Worm (Caenorhabditis elegans) whole organism, young adult: Measurements from ENCODE around the gene unc-24.
A peak's percentile ranks its signal among the peaks of the same experiment; 100 is the strongest.

Source experiments
- B0261.1 ChIP-seq: sonication (generic microtip); optimal IDR thresholded peaks from 2 replicates; lab custom pipeline; 2016; ENCODE audit warnings: mild to moderate bottlenecking, missing genetic modification characterization, moderate library complexity, missing compliant biosample characterization
- C06A6.2 ChIP-seq: fragments of 200-800 bp; sonication (Bioruptor generic); conservative IDR thresholded peaks from 2 replicates; pipeline ENCODE4 v1.3.6; 2022; ENCODE audit warnings: missing genetic modification characterization, missing compliant biosample characterization
- F10E7.11 ChIP-seq: sonication (generic microtip); optimal IDR thresholded peaks from 2 replicates; lab custom pipeline; 2017; ENCODE audit warnings: mild to moderate bottlenecking, missing genetic modification characterization, moderate library complexity, missing compliant biosample characterization
- F22D6.2 ChIP-seq: sonication (generic microtip); optimal IDR thresholded peaks from 2 replicates; lab custom pipeline; 2016; ENCODE audit warnings: mild to moderate bottlenecking, missing genetic modification characterization, missing compliant biosample characterization
- F39B2.1 ChIP-seq: fragments of 200-800 bp; sonication (Bioruptor generic); IDR thresholded peaks from 2 replicates; pipeline ENCODE4 v1.3.6; 2022; ENCODE audit warnings: missing genetic modification reagents, missing genetic modification characterization, missing compliant biosample characterization
- F55B11.4 ChIP-seq: sonication (generic microtip); optimal IDR thresholded peaks from 2 replicates; lab custom pipeline; 2016; ENCODE audit warnings: missing compliant biosample characterization, missing genetic modification characterization, borderline replicate concordance; ENCODE audit not compliant: insufficient read depth
- F57C9.4 ChIP-seq: sonication (generic microtip); optimal IDR thresholded peaks from 2 replicates; lab custom pipeline; 2017; ENCODE audit warnings: mild to moderate bottlenecking, missing genetic modification characterization, missing compliant biosample characterization
- T26A5.8 ChIP-seq: sonication (generic microtip); optimal IDR thresholded peaks from 2 replicates; lab custom pipeline; 2016; ENCODE audit warnings: missing genetic modification characterization, missing compliant biosample characterization
- Y53G8AR.9 ChIP-seq: fragments of 200-800 bp; sonication (Bioruptor generic); conservative IDR thresholded peaks from 2 replicates; pipeline ENCODE4 v1.3.6; 2022; ENCODE audit warnings: missing genetic modification reagents, missing genetic modification characterization, missing compliant biosample characterization
- Y79H2A.3 ChIP-seq: fragments of 200-800 bp; sonication (Bioruptor generic); conservative IDR thresholded peaks from 2 replicates; pipeline ENCODE4 v1.3.6; 2022; ENCODE audit warnings: missing genetic modification reagents, missing genetic modification characterization, missing compliant biosample characterization
- atf-7 ChIP-seq: sonication (generic microtip); optimal IDR thresholded peaks from 2 replicates; lab custom pipeline; 2017; ENCODE audit warnings: mild to moderate bottlenecking, missing genetic modification characterization, missing compliant biosample characterization
- athp-1 ChIP-seq: sonication (generic microtip); optimal IDR thresholded peaks from 2 replicates; lab custom pipeline; 2017; ENCODE audit warnings: mild to moderate bottlenecking, missing genetic modification characterization, missing compliant biosample characterization
- attf-3 ChIP-seq: fragments of 200-800 bp; sonication (Bioruptor generic); conservative IDR thresholded peaks from 2 replicates; pipeline ENCODE4 v1.3.6; 2022; ENCODE audit warnings: missing genetic modification reagents, missing genetic modification characterization, missing compliant biosample characterization
- attf-5 ChIP-seq: fragments of 200-800 bp; sonication (Bioruptor generic); optimal IDR thresholded peaks from 2 replicates; lab custom pipeline; 2018; ENCODE audit warnings: mild to moderate bottlenecking, missing genetic modification characterization, missing compliant biosample characterization
- cebp-2 ChIP-seq: fragments of 200-800 bp; sonication (Bioruptor generic); IDR thresholded peaks from 2 replicates; pipeline ENCODE4 v1.3.6; 2022; ENCODE audit warnings: missing genetic modification characterization, missing compliant biosample characterization
- ceh-100 ChIP-seq: fragments of 200-800 bp; sonication (Bioruptor generic); IDR thresholded peaks from 2 replicates; pipeline ENCODE4 v1.3.6; 2022; ENCODE audit warnings: missing genetic modification reagents, missing genetic modification characterization, missing compliant biosample characterization
- ceh-58 ChIP-seq: fragments of 200-800 bp; sonication (Bioruptor generic); IDR thresholded peaks from 2 replicates; pipeline ENCODE4 v1.3.6; 2022; ENCODE audit warnings: missing genetic modification characterization, missing compliant biosample characterization
- ceh-91 ChIP-seq: fragments of 200-800 bp; sonication (Bioruptor generic); IDR thresholded peaks from 2 replicates; pipeline ENCODE4 v1.3.6; 2022; ENCODE audit warnings: missing genetic modification reagents, missing genetic modification characterization, missing compliant biosample characterization
- chd-7 ChIP-seq: sonication (generic microtip); optimal IDR thresholded peaks from 2 replicates; lab custom pipeline; 2016; ENCODE audit warnings: mild to moderate bottlenecking, missing genetic modification characterization, moderate library complexity, missing compliant biosample characterization
- dpl-1 ChIP-seq: fragments of 150-350 bp; optimal IDR thresholded peaks from 2 replicates; lab custom pipeline; 2014; ENCODE audit warnings: missing biosample characterization, missing genetic modification reagents, missing genetic modification characterization
- efl-1 ChIP-seq: fragments of 150-350 bp; optimal IDR thresholded peaks from 2 replicates; lab custom pipeline; 2014; ENCODE audit warnings: missing biosample characterization, missing genetic modification reagents, missing genetic modification characterization
- egl-44 ChIP-seq: fragments of 200-800 bp; sonication (Bioruptor generic); IDR thresholded peaks from 2 replicates; pipeline ENCODE4 v1.3.6; 2022; ENCODE audit warnings: missing genetic modification reagents, missing genetic modification characterization, missing compliant biosample characterization
- egrh-3 ChIP-seq: fragments of 200-800 bp; sonication (Bioruptor generic); IDR thresholded peaks from 2 replicates; pipeline ENCODE4 v1.3.6; 2022; ENCODE audit warnings: missing genetic modification reagents, missing genetic modification characterization, missing compliant biosample characterization
- ets-4 ChIP-seq: fragments of 200-800 bp; sonication (Bioruptor generic); optimal IDR thresholded peaks from 2 replicates; lab custom pipeline; 2018; ENCODE audit warnings: mild to moderate bottlenecking, missing genetic modification characterization, missing compliant biosample characterization
- him-1 ChIP-seq: sonication (generic microtip); optimal IDR thresholded peaks from 2 replicates; lab custom pipeline; 2016; ENCODE audit warnings: missing genotype, missing genetic modification reagents, missing genetic modification characterization, missing compliant biosample characterization
- hlh-26 ChIP-seq: fragments of 200-800 bp; sonication (Bioruptor generic); conservative IDR thresholded peaks from 2 replicates; pipeline ENCODE4 v1.3.6; 2022; ENCODE audit warnings: missing genetic modification reagents, missing genetic modification characterization, missing compliant biosample characterization
- hmg-20 ChIP-seq: fragments of 200-800 bp; sonication (Bioruptor generic); IDR thresholded peaks from 2 replicates; pipeline ENCODE4 v1.3.6; 2022; ENCODE audit warnings: missing genetic modification reagents, missing genetic modification characterization, missing compliant biosample characterization
- hsf-1 ChIP-seq: fragments of 200-800 bp; sonication (Bioruptor generic); IDR thresholded peaks from 2 replicates; pipeline ENCODE4 v1.3.6; 2022; ENCODE audit warnings: missing genetic modification reagents, missing genetic modification characterization, missing compliant biosample characterization
- lag-1 ChIP-seq: fragments of 200-800 bp; sonication (Bioruptor generic); IDR thresholded peaks from 2 replicates; pipeline ENCODE4 v1.3.6; 2022; ENCODE audit warnings: missing genetic modification reagents, missing genetic modification characterization, missing compliant biosample characterization
- lin-26 ChIP-seq: fragments of 200-800 bp; sonication (Bioruptor generic); IDR thresholded peaks from 2 replicates; pipeline ENCODE4 v1.3.6; 2022; ENCODE audit warnings: missing genetic modification reagents, missing genetic modification characterization, missing compliant biosample characterization
- lin-35 ChIP-seq, 3 experiments: fragments of 150-350 bp in 2 of 3; sonication (generic microtip) in 1 of 3; optimal IDR thresholded peaks; 2 replicates each; lab custom pipeline; 2014 to 2018; ENCODE audit warnings: missing biosample characterization in 3 of 3, missing genetic modification characterization in 3 of 3, missing genetic modification reagents in 3 of 3
- lin-40 ChIP-seq: sonication (generic microtip); optimal IDR thresholded peaks from 2 replicates; lab custom pipeline; 2016; ENCODE audit warnings: missing genetic modification characterization, mild to moderate bottlenecking, missing compliant biosample characterization, missing genotype, missing genetic modification reagents
- lsy-27 ChIP-seq: sonication (generic microtip); optimal IDR thresholded peaks from 2 replicates; lab custom pipeline; 2017; ENCODE audit warnings: missing genetic modification characterization, mild to moderate bottlenecking, missing compliant biosample characterization, antibody characterized with exemption, missing genotype, borderline replicate concordance; ENCODE audit not compliant: insufficient read depth
- madf-10 ChIP-seq: sonication (generic microtip); optimal IDR thresholded peaks from 2 replicates; lab custom pipeline; 2016; ENCODE audit warnings: mild to moderate bottlenecking, missing genetic modification characterization, missing compliant biosample characterization
- madf-3 ChIP-seq: fragments of 200-800 bp; sonication (Bioruptor generic); IDR thresholded peaks from 2 replicates; pipeline ENCODE4 v1.3.6; 2022; ENCODE audit warnings: missing genetic modification reagents, missing genetic modification characterization, missing compliant biosample characterization
- madf-6 ChIP-seq: fragments of 200-800 bp; sonication (Bioruptor generic); IDR thresholded peaks from 2 replicates; pipeline ENCODE4 v1.3.6; 2022; ENCODE audit warnings: missing genetic modification reagents, missing genetic modification characterization, missing compliant biosample characterization
- madf-8 ChIP-seq: fragments of 200-800 bp; sonication (Bioruptor generic); conservative IDR thresholded peaks from 2 replicates; pipeline ENCODE4 v1.3.6; 2022; ENCODE audit warnings: missing genetic modification reagents, missing genetic modification characterization, missing compliant biosample characterization
- mel-28 ChIP-seq: sonication (generic microtip); optimal IDR thresholded peaks from 2 replicates; lab custom pipeline; 2016; ENCODE audit warnings: borderline replicate concordance, mild to moderate bottlenecking, missing genetic modification characterization, missing compliant biosample characterization
- nfyb-1 ChIP-seq: fragments of 200-800 bp; sonication (Bioruptor generic); IDR thresholded peaks from 2 replicates; pipeline ENCODE4 v1.3.6; 2022; ENCODE audit warnings: missing genetic modification reagents, missing genetic modification characterization, missing compliant biosample characterization
- nhr-179 ChIP-seq: sonication (generic microtip); optimal IDR thresholded peaks from 2 replicates; lab custom pipeline; 2016; ENCODE audit warnings: mild to moderate bottlenecking, missing genetic modification characterization, missing compliant biosample characterization
- pbrm-1 ChIP-seq: fragments of 200-800 bp; sonication (Bioruptor generic); IDR thresholded peaks from 2 replicates; pipeline ENCODE4 v1.3.6; 2022; ENCODE audit warnings: missing genetic modification reagents, missing genetic modification characterization, missing compliant biosample characterization
- repo-1 ChIP-seq: sonication (generic microtip); optimal IDR thresholded peaks from 2 replicates; lab custom pipeline; 2017; ENCODE audit warnings: mild to moderate bottlenecking, missing genetic modification characterization, missing compliant biosample characterization
- snpc-1.3 ChIP-seq: sonication (generic microtip); optimal IDR thresholded peaks from 2 replicates; lab custom pipeline; 2017; ENCODE audit warnings: missing genetic modification characterization, mild to moderate bottlenecking, missing compliant biosample characterization, antibody characterized with exemption, moderate library complexity, missing genotype, missing genetic modification reagents; ENCODE audit not compliant: insufficient read depth
- snpc-3.4 ChIP-seq: sonication (generic microtip); optimal IDR thresholded peaks from 2 replicates; lab custom pipeline; 2017; ENCODE audit warnings: missing genetic modification characterization, mild to moderate bottlenecking, missing compliant biosample characterization, antibody characterized with exemption, moderate library complexity, missing genotype, missing genetic modification reagents
- somi-1 ChIP-seq: fragments of 200-800 bp; sonication (Bioruptor generic); optimal IDR thresholded peaks from 2 replicates; lab custom pipeline; 2018; ENCODE audit warnings: mild to moderate bottlenecking, missing genetic modification characterization, missing compliant biosample characterization
- tlf-1 ChIP-seq: fragments of 200-800 bp; sonication (Bioruptor generic); optimal IDR thresholded peaks from 2 replicates; lab custom pipeline; 2018; ENCODE audit warnings: mild to moderate bottlenecking, missing genetic modification characterization, missing compliant biosample characterization
- zim-3 ChIP-seq: sonication (generic microtip); optimal IDR thresholded peaks from 2 replicates; lab custom pipeline; 2017; ENCODE audit warnings: mild to moderate bottlenecking, missing genetic modification characterization, moderate library complexity, missing compliant biosample characterization
- ztf-26 ChIP-seq: sonication (generic microtip); optimal IDR thresholded peaks from 2 replicates; lab custom pipeline; 2017; ENCODE audit warnings: missing genetic modification characterization, missing compliant biosample characterization
- ztf-3 ChIP-seq: fragments of 200-800 bp; sonication (Bioruptor generic); optimal IDR thresholded peaks from 2 replicates; lab custom pipeline; 2018; ENCODE audit warnings: mild to moderate bottlenecking, missing genetic modification characterization, missing compliant biosample characterization

Gene unc-24

DNA sequence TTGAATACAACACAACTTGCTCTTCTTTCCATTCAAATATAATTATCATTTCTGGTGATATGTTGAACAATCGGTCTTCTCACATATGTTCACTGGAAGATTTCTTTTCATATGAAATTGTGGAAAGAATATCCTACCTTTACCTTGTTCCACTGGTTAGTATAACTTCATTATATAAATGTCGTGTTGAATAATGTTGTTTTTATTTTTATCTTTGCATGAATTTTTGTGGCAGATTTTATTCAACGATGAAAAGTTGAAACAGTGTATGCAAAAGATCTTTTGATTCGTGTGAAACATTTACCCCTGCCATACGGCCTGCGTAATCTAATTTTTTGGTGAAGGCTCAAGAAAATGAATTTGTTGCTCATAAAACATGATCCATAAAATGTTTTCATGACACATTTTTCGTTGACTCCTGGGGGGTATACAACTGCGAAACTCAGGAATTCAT is 17.8 kb upstream of the unc-24 start:
- TF ChIP-seq ceh-91 (GFP tag; lab: Robert Waterston, UW): no peak
- TF ChIP-seq ceh-100 (GFP tag; lab: Robert Waterston, UW): peak; percentile 59; the same call in 1 of the 2 replicates
- no peak for TF ChIP-seq somi-1 (GFP tag; lab: Kevin White, UChicago)
- TF ChIP-seq athp-1 (tag; lab: Kevin White, UChicago): peak; percentile 65
- TF ChIP-seq ztf-26 (tag; lab: Kevin White, UChicago): no peak
- TF ChIP-seq egl-44 (GFP tag; lab: Robert Waterston, UW): 0 out of 2 replicates have a peak, but pooled peaks have one; percentile 28
- no peak for TF ChIP-seq F55B11.4 (tag; lab: Kevin White, UChicago)
- TF ChIP-seq B0261.1 (tag; lab: Kevin White, UChicago): no peak
- peak; percentile 68 for TF ChIP-seq lin-26 (GFP tag; lab: Robert Waterston, UW)
- peak; percentile 52 for TF ChIP-seq him-1 (tag; lab: Kevin White, UChicago)
- TF ChIP-seq hlh-26: no peak
- TF ChIP-seq lsy-27 (tag; lab: Kevin White, UChicago): no peak
- TF ChIP-seq T26A5.8 (tag; lab: Kevin White, UChicago): peak; percentile 72
- TF ChIP-seq dpl-1: no peak
- TF ChIP-seq cebp-2: no peak
- TF ChIP-seq snpc-3.4 (tag; lab: Kevin White, UChicago): peak; percentile 67
- TF ChIP-seq lag-1: no peak
- TF ChIP-seq efl-1 (GFP tag; lab: Kevin White, UChicago): no peak
- no peak for TF ChIP-seq madf-10
- TF ChIP-seq repo-1 (tag; lab: Kevin White, UChicago): peak; percentile 68
- TF ChIP-seq hsf-1 (GFP tag; lab: Robert Waterston, UW): peak; percentile 80
- TF ChIP-seq atf-7: peak; percentile 22
- no peak for TF ChIP-seq ztf-3 (GFP tag; lab: Kevin White, UChicago)
- no peak for TF ChIP-seq lin-40 (tag; lab: Kevin White, UChicago)
- TF ChIP-seq hmg-20 (GFP tag; lab: Robert Waterston, UW): no peak
- no peak for TF ChIP-seq F22D6.2 (tag; lab: Kevin White, UChicago)
- 0 out of 2 replicates have a peak, but pooled peaks have one; percentile 29 for TF ChIP-seq madf-3
- TF ChIP-seq C06A6.2 (GFP tag; lab: Robert Waterston, UW): no peak
- no peak for TF ChIP-seq madf-8 (GFP tag; lab: Robert Waterston, UW)
- no peak for TF ChIP-seq mel-28 (tag; lab: Kevin White, UChicago)
- TF ChIP-seq zim-3 (tag; lab: Kevin White, UChicago): no peak
- no peak for TF ChIP-seq snpc-1.3
- TF ChIP-seq ets-4: no peak
- peak; percentile 88 for TF ChIP-seq chd-7 (tag; lab: Kevin White, UChicago)
- peak; percentile 76 for TF ChIP-seq madf-6 (GFP tag; lab: Robert Waterston, UW)
- peak; percentile 95; the same call in 1 of the 2 replicates for TF ChIP-seq ceh-58 (GFP tag; lab: Robert Waterston, UW)
- TF ChIP-seq tlf-1: peak; percentile 73
- no peak for TF ChIP-seq attf-3 (GFP tag; lab: Robert Waterston, UW)
- peak; percentile 65 for TF ChIP-seq F10E7.11 (tag; lab: Kevin White, UChicago)
- TF ChIP-seq pbrm-1 (GFP tag; lab: Robert Waterston, UW): peak; percentile 24; the same call in 1 of the 2 replicates
- TF ChIP-seq F57C9.4 (tag; lab: Kevin White, UChicago): peak; percentile 78
- no peak for TF ChIP-seq Y79H2A.3
- peak in 1 of 3 experiments; percentile 16 for TF ChIP-seq lin-35 (GFP tag; optimal IDR thresholded peaks at IDR 0.05; lab: Kevin White, UChicago)
- no peak for TF ChIP-seq attf-5 (GFP tag; lab: Kevin White, UChicago)
- no peak for TF ChIP-seq egrh-3
- TF ChIP-seq nhr-179 (tag; lab: Kevin White, UChicago): no peak
- peak; percentile 86 for TF ChIP-seq Y53G8AR.9 (GFP tag; lab: Robert Waterston, UW)
- peak; percentile 76 for TF ChIP-seq F39B2.1
- 0 out of 2 replicates have a peak, but pooled peaks have one; percentile 56 for TF ChIP-seq nfyb-1
